Fruit fly (Drosophila melanogaster): Measurements from ENCODE around the gene Nepl21.

dm6 chr3R:28840620-28841019 is 42.9 kb upstream of the Nepl21 start:
- no peak for TF ChIP-seq psq (optimal IDR thresholded peaks at IDR 0.05)
- TF ChIP-seq CG8478 (optimal IDR thresholded peaks at IDR 0.05), result no peak
- no peak for TF ChIP-seq usp (GFP tag; optimal IDR thresholded peaks at IDR 0.05)
